Worm (Caenorhabditis elegans) whole organism, L2 larva: ENCODE measurements around the gene R10H10.7.

Experiments
- C34F6.9 ChIP-seq: fragments of 150-350 bp; optimal IDR thresholded peaks from 2 replicates; lab custom pipeline; 2014; ENCODE audit warnings: missing biosample characterization, missing genetic modification characterization
- F13H6.1 ChIP-seq: sonication (generic microtip); optimal IDR thresholded peaks from 2 replicates; lab custom pipeline; 2016; ENCODE audit warnings: missing genetic modification characterization, missing compliant biosample characterization
- R02D3.7 ChIP-seq: fragments of 150-350 bp; optimal IDR thresholded peaks from 2 replicates; lab custom pipeline; 2014; ENCODE audit warnings: missing biosample characterization, missing genetic modification characterization
- Y55F3AM.14 ChIP-seq: fragments of 200-800 bp; sonication (Bioruptor generic); optimal IDR thresholded peaks from 2 replicates; lab custom pipeline; 2018; ENCODE audit warnings: mild to moderate bottlenecking, missing genetic modification characterization, missing compliant biosample characterization
- ZK546.5 ChIP-seq: sonication (generic microtip); optimal IDR thresholded peaks from 2 replicates; lab custom pipeline; 2017; ENCODE audit warnings: missing biosample characterization, missing genetic modification characterization
- alr-1 ChIP-seq: fragments of 150-350 bp; optimal IDR thresholded peaks from 2 replicates; lab custom pipeline; 2014; ENCODE audit warnings: missing biosample characterization, missing genetic modification characterization
- aly-2 ChIP-seq: fragments of 150-350 bp; optimal IDR thresholded peaks from 2 replicates; lab custom pipeline; 2014; ENCODE audit warnings: missing biosample characterization, missing genetic modification characterization
- ama-1 ChIP-seq: fragments of 150-350 bp; optimal IDR thresholded peaks from 2 replicates; lab custom pipeline; 2018; ENCODE audit warnings: inconsistent platforms
- blmp-1 ChIP-seq: sonication (generic microtip); optimal IDR thresholded peaks from 2 replicates; lab custom pipeline; 2017; ENCODE audit warnings: missing genetic modification characterization, mild to moderate bottlenecking, missing compliant biosample characterization, antibody characterized with exemption, moderate library complexity; ENCODE audit not compliant: insufficient read depth
- ceh-16 ChIP-seq: fragments of 150-350 bp; optimal IDR thresholded peaks from 2 replicates; lab custom pipeline; 2014; ENCODE audit warnings: missing biosample characterization, missing genetic modification characterization
- ceh-82 ChIP-seq: fragments of 150-350 bp; optimal IDR thresholded peaks from 2 replicates; lab custom pipeline; 2014; ENCODE audit warnings: missing biosample characterization, missing genetic modification characterization
- crh-2 ChIP-seq: sonication (generic microtip); optimal IDR thresholded peaks from 2 replicates; lab custom pipeline; 2017; ENCODE audit warnings: missing biosample characterization, missing genetic modification characterization
- dmd-4 ChIP-seq: sonication (generic microtip); optimal IDR thresholded peaks from 2 replicates; lab custom pipeline; 2017; ENCODE audit warnings: missing biosample characterization, missing genetic modification characterization
- egl-27 ChIP-seq: sonication (generic microtip); optimal IDR thresholded peaks from 3 replicates; lab custom pipeline; 2017; ENCODE audit warnings: missing biosample characterization, missing genetic modification reagents, missing genetic modification characterization
- elt-1 ChIP-seq: fragments of 150-350 bp; optimal IDR thresholded peaks from 2 replicates; lab custom pipeline; 2014; ENCODE audit warnings: missing biosample characterization, missing genetic modification characterization
- elt-3 ChIP-seq: sonication (generic microtip); optimal IDR thresholded peaks from 2 replicates; lab custom pipeline; 2017; ENCODE audit warnings: missing biosample characterization, missing genetic modification characterization
- fos-1 ChIP-seq: fragments of 150-350 bp; optimal IDR thresholded peaks from 2 replicates; lab custom pipeline; 2014; ENCODE audit warnings: missing biosample characterization, missing genetic modification characterization
- lin-11 ChIP-seq: fragments of 150-350 bp; sonication (generic microtip); optimal IDR thresholded peaks from 2 replicates; lab custom pipeline; 2014; ENCODE audit warnings: missing biosample characterization, missing genetic modification characterization, inconsistent platforms, mixed read lengths
- lin-13 ChIP-seq: fragments of 150-350 bp; optimal IDR thresholded peaks from 2 replicates; lab custom pipeline; 2014; ENCODE audit warnings: missing biosample characterization, missing genetic modification reagents, missing genetic modification characterization
- lin-39 ChIP-seq: fragments of 150-350 bp; optimal IDR thresholded peaks from 2 replicates; lab custom pipeline; 2014; ENCODE audit warnings: missing biosample characterization, missing genetic modification reagents, missing genetic modification characterization
- lsy-2 ChIP-seq, 2 experiments: fragments of 150-350 bp in 1 of 2; sonication (generic microtip) in 1 of 2; optimal IDR thresholded peaks; 2 replicates each; lab custom pipeline; 2014 to 2017; ENCODE audit warnings: missing biosample characterization in 2 of 2, missing genetic modification characterization in 2 of 2
- mab-5 ChIP-seq: fragments of 150-350 bp; optimal IDR thresholded peaks from 2 replicates; lab custom pipeline; 2014; ENCODE audit warnings: missing biosample characterization, missing genetic modification characterization
- mbf-1 ChIP-seq: sonication (generic microtip); optimal IDR thresholded peaks from 2 replicates; lab custom pipeline; 2017; ENCODE audit warnings: missing biosample characterization, missing genetic modification characterization
- mdl-1 ChIP-seq, 2 experiments: fragments of 150-350 bp in 1 of 2; sonication (generic microtip) in 1 of 2; optimal IDR thresholded peaks; 2 replicates each; lab custom pipeline; 2017; ENCODE audit warnings: missing biosample characterization in 2 of 2, missing genetic modification characterization in 2 of 2
- nhr-10 ChIP-seq: sonication (generic microtip); optimal IDR thresholded peaks from 2 replicates; lab custom pipeline; 2017; ENCODE audit warnings: missing biosample characterization, missing genetic modification characterization
- nhr-11 ChIP-seq: fragments of 150-350 bp; optimal IDR thresholded peaks from 2 replicates; lab custom pipeline; 2014; ENCODE audit warnings: missing biosample characterization, missing genetic modification characterization
- nhr-12 ChIP-seq: fragments of 150-350 bp; optimal IDR thresholded peaks from 2 replicates; lab custom pipeline; 2014; ENCODE audit warnings: missing biosample characterization, missing genetic modification characterization
- nhr-129 ChIP-seq: fragments of 150-350 bp; optimal IDR thresholded peaks from 2 replicates; lab custom pipeline; 2014; ENCODE audit warnings: missing biosample characterization, missing genetic modification characterization
- nhr-21 ChIP-seq: fragments of 150-350 bp; optimal IDR thresholded peaks from 2 replicates; lab custom pipeline; 2014; ENCODE audit warnings: missing biosample characterization, missing genetic modification characterization
- nhr-23 ChIP-seq: fragments of 150-350 bp; optimal IDR thresholded peaks from 2 replicates; lab custom pipeline; 2014; ENCODE audit warnings: missing biosample characterization, missing genetic modification reagents, missing genetic modification characterization
- nhr-237 ChIP-seq: fragments of 150-350 bp; optimal IDR thresholded peaks from 2 replicates; lab custom pipeline; 2014; ENCODE audit warnings: missing biosample characterization, missing genetic modification characterization
- nhr-25 ChIP-seq: fragments of 150-350 bp; sonication (generic microtip); optimal IDR thresholded peaks from 3 replicates; lab custom pipeline; 2014; ENCODE audit warnings: missing biosample characterization, missing genetic modification characterization
- nhr-6 ChIP-seq: fragments of 150-350 bp; optimal IDR thresholded peaks from 2 replicates; lab custom pipeline; 2014; ENCODE audit warnings: missing biosample characterization, missing genetic modification characterization
- nhr-77 ChIP-seq: fragments of 150-350 bp; optimal IDR thresholded peaks from 2 replicates; lab custom pipeline; 2014; ENCODE audit warnings: missing biosample characterization, missing genetic modification characterization
- peb-1 ChIP-seq: fragments of 150-350 bp; optimal IDR thresholded peaks from 2 replicates; lab custom pipeline; 2014; ENCODE audit warnings: missing biosample characterization, missing genetic modification characterization
- sem-4 ChIP-seq: fragments of 150-350 bp; optimal IDR thresholded peaks from 2 replicates; lab custom pipeline; 2014; ENCODE audit warnings: missing biosample characterization, missing genetic modification reagents, missing genetic modification characterization
- skn-1 ChIP-seq: sonication (generic microtip); optimal IDR thresholded peaks from 2 replicates; lab custom pipeline; 2017; ENCODE audit warnings: missing biosample characterization, missing genetic modification characterization
- sma-3 ChIP-seq: sonication (generic microtip); optimal IDR thresholded peaks from 2 replicates; lab custom pipeline; 2016; ENCODE audit warnings: missing genetic modification reagents, missing genetic modification characterization, missing compliant biosample characterization
- sma-9 ChIP-seq, 2 experiments: fragments of 150-350 bp in 1 of 2; sonication (generic microtip) in 1 of 2; optimal IDR thresholded peaks; 2 replicates each; lab custom pipeline; 2014 to 2016; ENCODE audit warnings: missing genetic modification characterization in 2 of 2, mild to moderate bottlenecking in 1 of 2, missing biosample characterization in 1 of 2, missing compliant biosample characterization in 1 of 2, missing genetic modification reagents in 1 of 2, moderate library complexity in 1 of 2
- snpc-4 ChIP-seq: fragments of 150-350 bp; optimal IDR thresholded peaks from 2 replicates; lab custom pipeline; 2014; ENCODE audit warnings: missing biosample characterization, missing genetic modification characterization
- unc-39 ChIP-seq: fragments of 150-350 bp; optimal IDR thresholded peaks from 2 replicates; lab custom pipeline; 2014; ENCODE audit warnings: missing biosample characterization, missing genetic modification characterization
- unc-55 ChIP-seq: fragments of 150-350 bp; sonication (generic microtip); optimal IDR thresholded peaks from 3 replicates; lab custom pipeline; 2014; ENCODE audit warnings: missing biosample characterization, missing genetic modification reagents, missing genetic modification characterization
- unc-62 ChIP-seq: fragments of 150-350 bp; optimal IDR thresholded peaks from 2 replicates; lab custom pipeline; 2014; ENCODE audit warnings: missing biosample characterization, missing genetic modification reagents, missing genetic modification characterization
- zag-1 ChIP-seq: fragments of 150-350 bp; optimal IDR thresholded peaks from 2 replicates; lab custom pipeline; 2014; ENCODE audit warnings: missing biosample characterization, missing genetic modification characterization
- ztf-1 ChIP-seq: fragments of 200-800 bp; sonication (Bioruptor generic); conservative IDR thresholded peaks from 2 replicates; pipeline ENCODE4 v1.3.6; 2022; ENCODE audit warnings: missing genetic modification characterization, missing compliant biosample characterization
- ztf-4 ChIP-seq: fragments of 150-350 bp; optimal IDR thresholded peaks from 2 replicates; lab custom pipeline; 2014; ENCODE audit warnings: missing biosample characterization, missing genetic modification characterization

Gene R10H10.7

DNA sequence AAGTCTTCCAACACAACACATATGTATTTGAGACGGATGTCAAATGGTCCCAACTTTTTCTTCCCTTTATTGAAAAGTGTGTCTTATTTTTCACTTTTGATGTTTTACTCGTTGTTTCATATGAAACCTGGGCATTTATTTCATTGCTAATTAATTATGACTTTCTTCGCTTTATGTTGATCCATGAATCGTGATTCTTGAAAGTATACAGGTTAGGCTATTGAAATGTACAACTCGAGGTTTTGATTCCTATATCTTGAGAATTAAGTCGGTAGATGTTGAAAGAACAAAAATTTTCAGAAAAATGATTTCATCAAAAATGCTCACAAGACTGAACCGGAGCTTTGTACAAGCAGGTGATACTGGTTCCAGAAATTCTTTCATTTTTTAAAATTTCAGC lies 26.6 kb downstream of the R10H10.7 start, which contains the start of gene nfu-1:
nfu-1 (plus strand) TSS at position 301 of the 400 bp plus-strand sequence.
- TF ChIP-seq blmp-1 (no peak), Y55F3AM.14 (GFP tag; lab: Kevin White, UChicago) (no peak), nhr-237 (tag; lab: Kevin White, UChicago) (no peak), sma-9 (GFP tag; optimal IDR thresholded peaks at IDR 0.05; lab: Kevin White, UChicago) (no peak), sma-9 (tag; optimal IDR thresholded peaks at IDR 0.05; lab: Kevin White, UChicago) (no peak), lin-39 (tag; lab: Kevin White, UChicago) (no peak)

DNA sequence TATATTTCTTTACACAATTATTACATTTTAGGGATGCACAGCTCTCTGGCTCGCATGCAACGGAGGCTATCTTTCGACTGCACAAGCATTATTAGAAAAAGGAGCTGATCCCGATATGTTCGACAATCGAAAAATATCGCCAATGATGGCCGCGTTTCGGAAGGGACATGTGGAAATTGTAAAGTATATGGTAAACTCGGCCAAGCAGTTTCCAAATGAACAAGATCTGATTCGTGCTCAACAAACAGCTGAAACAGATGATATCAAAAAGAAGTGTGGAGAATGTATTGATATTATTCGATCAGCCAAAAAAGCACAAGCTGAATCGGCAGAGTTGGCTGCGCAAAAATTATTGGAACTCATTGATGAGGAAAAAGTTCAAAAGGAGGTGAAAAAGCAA lies 30.8 kb downstream of the R10H10.7 start:
- no peak for TF ChIP-seq F13H6.1 (tag; lab: Kevin White, UChicago)

DNA sequence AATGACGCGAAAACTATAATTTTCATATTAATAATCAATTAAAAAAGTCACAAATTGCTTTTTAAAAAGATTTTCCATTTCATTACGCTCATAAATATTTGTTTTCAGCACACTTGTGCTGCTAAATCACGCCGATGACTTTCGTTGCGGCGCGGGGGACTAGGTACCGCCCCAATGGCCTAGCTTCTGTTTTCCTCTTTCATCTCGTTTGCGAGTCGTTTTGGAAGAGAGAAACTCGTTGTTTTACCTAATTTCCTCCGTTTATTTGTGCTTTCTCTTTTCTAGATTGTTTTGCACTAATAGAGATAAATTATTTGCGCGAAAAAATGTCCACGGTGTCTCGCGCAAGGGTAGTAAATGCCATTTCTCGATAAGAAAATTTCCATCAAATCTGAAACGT lies 32.7 kb downstream of the R10H10.7 start:
- TF ChIP-seq zag-1 (tag; lab: Kevin White, UChicago) (no peak), nhr-11 (tag; lab: Kevin White, UChicago) (no peak), sma-9 (GFP tag; optimal IDR thresholded peaks at IDR 0.05; lab: Kevin White, UChicago) (no peak), sma-9 (tag; optimal IDR thresholded peaks at IDR 0.05; lab: Kevin White, UChicago) (no peak), nhr-6 (tag; lab: Kevin White, UChicago) (no peak), elt-1 (tag; lab: Kevin White, UChicago) (no peak), nhr-237 (tag; lab: Kevin White, UChicago) (no peak), Y55F3AM.14 (GFP tag; lab: Kevin White, UChicago) (no peak), lin-13 (no peak), nhr-21 (tag; lab: Kevin White, UChicago) (no peak), nhr-23 (no peak), mdl-1 (tag; optimal IDR thresholded peaks at IDR 0.05; lab: Kevin White, UChicago) (no peak), nhr-10 (no peak), mbf-1 (tag; lab: Kevin White, UChicago) (no peak), lin-11 (tag; lab: Kevin White, UChicago) (no peak), skn-1 (tag; lab: Kevin White, UChicago) (no peak), R02D3.7 (no peak)

DNA sequence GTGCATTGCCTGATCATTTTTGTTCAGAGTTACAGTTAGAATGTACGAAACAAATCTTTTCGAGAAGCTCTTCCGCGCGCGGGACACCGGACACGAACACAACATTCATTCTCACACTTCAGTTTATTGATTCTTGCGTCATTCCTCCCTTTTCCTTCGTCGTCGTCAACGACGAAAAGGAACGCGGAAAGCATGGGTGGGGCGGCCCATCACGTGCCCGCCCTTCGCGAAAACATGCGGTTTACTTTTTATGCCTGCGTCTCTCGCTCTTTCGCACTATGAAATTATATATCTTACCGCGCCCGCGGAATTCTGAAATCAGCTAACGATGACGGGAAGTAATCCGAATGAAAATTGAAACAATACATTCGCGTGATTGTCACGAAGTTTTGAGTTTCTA lies 33.1 kb downstream of the R10H10.7 start:
- TF ChIP-seq egl-27: no peak
- TF ChIP-seq ztf-1 (GFP tag; lab: Robert Waterston, UW): no peak
- peak; percentile 79 for TF ChIP-seq C34F6.9 (tag; lab: Kevin White, UChicago)
- TF ChIP-seq snpc-4 (tag; lab: Kevin White, UChicago): peak; percentile 24
- TF ChIP-seq nhr-25 (tag; lab: Kevin White, UChicago): peak; percentile 55
- TF ChIP-seq aly-2 (tag; lab: Kevin White, UChicago): no peak
- no peak for TF ChIP-seq lin-39 (tag; lab: Kevin White, UChicago)
- TF ChIP-seq alr-1: no peak
- peak; percentile 66 for TF ChIP-seq nhr-129 (tag; lab: Kevin White, UChicago)
- no peak for TF ChIP-seq fos-1 (tag; lab: Kevin White, UChicago)
- TF ChIP-seq blmp-1: no peak
- TF ChIP-seq R02D3.7: no peak
- TF ChIP-seq nhr-77 (tag; lab: Kevin White, UChicago): no peak
- no peak for TF ChIP-seq elt-3 (tag; lab: Kevin White, UChicago)
- no peak for TF ChIP-seq ceh-16 (tag; lab: Kevin White, UChicago)
- TF ChIP-seq lin-11 (tag; lab: Kevin White, UChicago): peak; percentile 40
- TF ChIP-seq unc-39: no peak
- no peak for TF ChIP-seq mab-5 (tag; lab: Kevin White, UChicago)
- peak; percentile 23 for TF ChIP-seq sem-4 (tag; lab: Kevin White, UChicago)
- no peak for TF ChIP-seq Y55F3AM.14 (GFP tag; lab: Kevin White, UChicago)
- TF ChIP-seq unc-62 (GFP tag; lab: Kevin White, UChicago): no peak
- no peak for TF ChIP-seq unc-55 (GFP tag; lab: Kevin White, UChicago)
- TF ChIP-seq sma-9 (GFP tag; optimal IDR thresholded peaks at IDR 0.05; lab: Kevin White, UChicago): peak; percentile 63
- TF ChIP-seq sma-9 (tag; optimal IDR thresholded peaks at IDR 0.05; lab: Kevin White, UChicago): no peak
- TF ChIP-seq nhr-10: no peak
- TF ChIP-seq mbf-1 (tag; lab: Kevin White, UChicago): no peak
- TF ChIP-seq ztf-4 (tag; lab: Kevin White, UChicago): no peak
- TF ChIP-seq nhr-21 (tag; lab: Kevin White, UChicago): peak; percentile 71
- peak; percentile 53 for TF ChIP-seq sma-3 (GFP tag; lab: Kevin White, UChicago)
- no peak for TF ChIP-seq ama-1 (lab: Kevin White, UChicago)
- TF ChIP-seq nhr-12 (tag; lab: Kevin White, UChicago): no peak
- no peak for TF ChIP-seq nhr-11 (tag; lab: Kevin White, UChicago)
- TF ChIP-seq peb-1 (tag; lab: Kevin White, UChicago): no peak
- TF ChIP-seq nhr-237 (tag; lab: Kevin White, UChicago): no peak
- TF ChIP-seq crh-2: peak; percentile 41
- peak in 1 of 2 experiments; percentile 65 for TF ChIP-seq lsy-2 (tag; optimal IDR thresholded peaks at IDR 0.05; lab: Kevin White, UChicago)
- TF ChIP-seq ceh-82 (tag; lab: Kevin White, UChicago): no peak
- TF ChIP-seq nhr-6 (tag; lab: Kevin White, UChicago): no peak
- TF ChIP-seq skn-1 (tag; lab: Kevin White, UChicago): no peak
- no peak for TF ChIP-seq ZK546.5 (tag; lab: Kevin White, UChicago)
- no peak for TF ChIP-seq dmd-4 (tag; lab: Kevin White, UChicago)
- TF ChIP-seq lin-13: no peak
